Worm (Caenorhabditis elegans) whole organism, L2 larva: ENCODE results near the gene F47G3.4.

Source experiments
- F13H6.1 ChIP-seq: sonication (generic microtip); optimal IDR thresholded peaks from 2 replicates; lab custom pipeline; 2016; ENCODE audit warnings: missing genetic modification characterization, missing compliant biosample characterization
- R02D3.7 ChIP-seq: fragments of 150-350 bp; optimal IDR thresholded peaks from 2 replicates; lab custom pipeline; 2014; ENCODE audit warnings: missing biosample characterization, missing genetic modification characterization
- dmd-4 ChIP-seq: sonication (generic microtip); optimal IDR thresholded peaks from 2 replicates; lab custom pipeline; 2017; ENCODE audit warnings: missing biosample characterization, missing genetic modification characterization
- mab-5 ChIP-seq: fragments of 150-350 bp; optimal IDR thresholded peaks from 2 replicates; lab custom pipeline; 2014; ENCODE audit warnings: missing biosample characterization, missing genetic modification characterization
- nhr-23 ChIP-seq: fragments of 150-350 bp; optimal IDR thresholded peaks from 2 replicates; lab custom pipeline; 2014; ENCODE audit warnings: missing biosample characterization, missing genetic modification reagents, missing genetic modification characterization
- nhr-237 ChIP-seq: fragments of 150-350 bp; optimal IDR thresholded peaks from 2 replicates; lab custom pipeline; 2014; ENCODE audit warnings: missing biosample characterization, missing genetic modification characterization
- snpc-4 ChIP-seq: fragments of 150-350 bp; optimal IDR thresholded peaks from 2 replicates; lab custom pipeline; 2014; ENCODE audit warnings: missing biosample characterization, missing genetic modification characterization

- TF ChIP-seq R02D3.7 (tag; lab: Kevin White, UChicago) (no peak), nhr-23 (tag; lab: Kevin White, UChicago) (no peak), F13H6.1 (no peak), mab-5 (tag; lab: Kevin White, UChicago) (no peak), nhr-237 (no peak), snpc-4 (tag; lab: Kevin White, UChicago) (no peak), dmd-4 (tag; lab: Kevin White, UChicago) (no peak)
Measured at ce11 chrX:2385453-2385852, 4.1 kb downstream of the F47G3.4 start, which contains the start of gene F47G3.1.
